Fruit fly (Drosophila melanogaster): ENCODE data around the gene CREG.
A peak's percentile ranks its signal among the peaks of the same experiment; 100 is the strongest.

Gene CREG

dm6 chr3R:17402434-17402833, 8.0 kb upstream of the CREG start, which contains the start of gene Sur-8 (continued):
- TF ChIP-seq CG3847 (GFP tag; IDR thresholded peaks at IDR 0.05) (peak; percentile 61), lola (GFP tag; optimal IDR thresholded peaks at IDR 0.05) (no peak), CG1233 (GFP tag; optimal IDR thresholded peaks at IDR 0.05) (peak; percentile 61), CG2116 (GFP tag; optimal IDR thresholded peaks at IDR 0.05) (peak; percentile 54), hb (GFP tag; IDR thresholded peaks at IDR 0.05; ENCODE audit: partially characterized antibody) (no peak), Hr78 (GFP tag; optimal IDR thresholded peaks at IDR 0.05) (no peak), dysf (GFP tag; IDR thresholded peaks at IDR 0.05) (peak; percentile 76), grau (tag; optimal IDR thresholded peaks at IDR 0.05) (peak; percentile 63), NFAT (GFP tag; IDR thresholded peaks at IDR 0.05) (peak; percentile 91), Rfx (GFP tag; IDR thresholded peaks at IDR 0.05) (peak; percentile 92), Pdp1 (GFP tag; optimal IDR thresholded peaks at IDR 0.05) (peak; percentile 54 to 69), ems (GFP tag; optimal IDR thresholded peaks at IDR 0.05) (no peak), bcd (GFP tag; optimal IDR thresholded peaks at IDR 0.05) (peak; percentile 60), CG4854 (GFP tag; optimal IDR thresholded peaks at IDR 0.05) (peak; percentile 36), CG17612 (GFP tag; IDR thresholded peaks at IDR 0.05) (peak; percentile 32; the same call in 1 of the 2 replicates), CG6854 (GFP tag; optimal IDR thresholded peaks at IDR 0.05) (peak; percentile 1), tgo (GFP tag; IDR thresholded peaks at IDR 0.05) (peak; percentile 67; the same call in 2 of the 3 replicates), phol (tag; optimal IDR thresholded peaks at IDR 0.05) (no peak), so (GFP tag; IDR thresholded peaks at IDR 0.05) (0 out of 3 replicates have a peak, but pooled peaks have one; percentile 58), CG32767 (GFP tag; IDR thresholded peaks at IDR 0.05) (no peak), cg (GFP tag; optimal IDR thresholded peaks at IDR 0.05) (no peak), tna (GFP tag; IDR thresholded peaks at IDR 0.05; ENCODE audit: partially characterized antibody) (0 out of 2 replicates have a peak, but pooled peaks have one; percentile 20), ro (GFP tag; IDR thresholded peaks at IDR 0.05) (no peak), repo (GFP tag; optimal IDR thresholded peaks at IDR 0.05) (peak; percentile 25), CG11723 (GFP tag; optimal IDR thresholded peaks at IDR 0.05) (peak; percentile 67), chm (GFP tag; IDR thresholded peaks at IDR 0.05) (no peak), wdn (GFP tag; IDR thresholded peaks at IDR 0.05) (no peak), CG16813 (GFP tag; IDR thresholded peaks at IDR 0.05; ENCODE audit: partially characterized antibody) (no peak), Ada2b (GFP tag; IDR thresholded peaks at IDR 0.05) (peak; percentile 69), CG2875 (GFP tag; optimal IDR thresholded peaks at IDR 0.05) (peak; percentile 53), Drgx (GFP tag; IDR thresholded peaks at IDR 0.05) (no peak), kay (GFP tag; optimal IDR thresholded peaks at IDR 0.05) (no peak), CG4328 (GFP tag; optimal IDR thresholded peaks at IDR 0.05) (peak; percentile 21), CG15269 (tag; optimal IDR thresholded peaks at IDR 0.05) (peak; percentile 47), slp2 (GFP tag; optimal IDR thresholded peaks at IDR 0.05) (peak; percentile 44), CG10209 (GFP tag; optimal IDR thresholded peaks at IDR 0.05) (peak; percentile 54), Deaf1 (tag; optimal IDR thresholded peaks at IDR 0.05) (no peak), Atf3 (GFP tag; optimal IDR thresholded peaks at IDR 0.05) (peak; percentile 26), pan (optimal IDR thresholded peaks at IDR 0.05) (no peak), pan (GFP tag; optimal IDR thresholded peaks at IDR 0.05 in 1 of 2, IDR thresholded peaks at IDR 0.05 in 1 of 2) (peak in 1 of 2 experiments; percentile 77), sens (GFP tag) (peak; percentile 91), chinmo (GFP tag; IDR thresholded peaks at IDR 0.05; ENCODE audit: partially characterized antibody) (0 out of 4 replicates have a peak, but pooled peaks have one; percentile 26), CG1792 (GFP tag; optimal IDR thresholded peaks at IDR 0.05) (peak; percentile 13), lmd (GFP tag; IDR thresholded peaks at IDR 0.05) (peak; percentile 76), yki (optimal IDR thresholded peaks at IDR 0.05) (no peak), chif (GFP tag; optimal IDR thresholded peaks at IDR 0.05) (peak; percentile 17 to 74), Scr (GFP tag; IDR thresholded peaks at IDR 0.05; ENCODE audit: partially characterized antibody) (peak; percentile 21; the same call in 1 of the 2 replicates), jing (GFP tag; optimal IDR thresholded peaks at IDR 0.05) (no peak), sna (GFP tag; IDR thresholded peaks at IDR 0.05; ENCODE audit: partially characterized antibody) (no peak), TFAM (GFP tag; optimal IDR thresholded peaks at IDR 0.05) (no peak), CG17361 (GFP tag; IDR thresholded peaks at IDR 0.05) (peak; percentile 65; the same call in 2 of the 3 replicates)
